Worm (Caenorhabditis elegans): ENCODE measurements around the gene str-20.

DNA sequence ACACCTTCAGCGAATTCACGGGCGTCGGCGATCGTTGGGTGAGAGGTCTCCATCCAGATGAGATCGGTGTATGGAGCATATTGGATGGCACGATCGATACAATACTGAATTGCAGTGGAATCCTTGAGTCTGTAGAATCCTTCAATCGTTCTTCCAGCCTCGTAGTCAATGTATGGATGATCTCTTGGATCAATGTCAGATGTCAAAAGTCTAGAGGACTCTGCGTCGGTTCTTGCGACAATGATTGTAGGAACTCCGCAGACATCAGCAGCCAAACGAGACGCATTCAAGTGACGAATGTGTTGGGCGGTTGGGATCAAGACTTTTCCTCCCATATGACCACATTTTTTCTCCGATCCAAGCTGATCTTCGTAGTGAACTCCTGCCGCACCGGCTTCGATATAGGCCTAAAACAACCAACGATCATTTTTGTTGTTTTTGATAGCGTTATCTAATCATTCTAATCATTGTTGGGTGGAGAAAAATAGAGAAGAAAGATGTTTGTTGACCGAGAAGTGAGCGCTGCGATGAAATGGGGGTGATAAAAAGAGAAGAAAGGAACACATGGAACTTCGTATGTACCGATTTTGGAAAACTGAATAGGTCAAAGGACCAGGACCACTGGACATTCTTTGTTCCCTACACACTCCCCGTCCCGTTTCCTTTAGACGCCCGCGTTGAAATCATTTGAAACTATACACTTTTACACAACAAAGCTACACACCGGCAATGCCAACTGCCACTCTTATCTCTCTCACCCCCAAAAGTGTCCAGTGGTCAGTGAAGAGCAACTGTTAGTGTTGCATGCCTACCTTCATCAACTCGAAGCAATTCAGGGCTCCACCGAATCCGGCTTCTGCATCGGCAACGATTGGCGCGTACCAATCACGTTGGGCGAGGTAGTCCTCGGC, 29.4 kb upstream of the str-20 start:
- no peak for TF ChIP-seq unc-39 (tag; optimal IDR thresholded peaks at IDR 0.05)
- TF ChIP-seq mdl-1 (tag; optimal IDR thresholded peaks at IDR 0.05), result no peak
- TF ChIP-seq ztf-4 (tag; optimal IDR thresholded peaks at IDR 0.05), result no peak
- peak; percentile 48 for TF ChIP-seq lin-13 (GFP tag; optimal IDR thresholded peaks at IDR 0.05)
- TF ChIP-seq ztf-11 (tag; optimal IDR thresholded peaks at IDR 0.05), result no peak
- TF ChIP-seq egl-27 (tag; optimal IDR thresholded peaks at IDR 0.05), result no peak
- no peak for TF ChIP-seq nhr-11 (tag; optimal IDR thresholded peaks at IDR 0.05)

Data from whole organism, L2 larva.